Fruit fly (Drosophila melanogaster) whole organism: ENCODE data around the gene ph-d.

Experiments
- CG8478 ChIP-seq: fragments of >200 bp; optimal IDR thresholded peaks from 2 replicates; lab custom pipeline; 2018; ENCODE audit warnings: inconsistent platforms
- Dll ChIP-seq: fragments of >200 bp; optimal IDR thresholded peaks from 2 replicates; lab custom pipeline; 2017
- EcR ChIP-seq, 2 experiments: fragments of >200 bp; optimal IDR thresholded peaks; 2 replicates each; lab custom pipeline; 2017; ENCODE audit warnings: missing biosample characterization in 2 of 2, missing genetic modification characterization in 2 of 2, missing genetic modification reagents in 2 of 2
- pan ChIP-seq: fragments of >200 bp; optimal IDR thresholded peaks from 2 replicates; lab custom pipeline; 2017
- psq ChIP-seq: fragments of >200 bp; optimal IDR thresholded peaks from 2 replicates; lab custom pipeline; 2017
- usp ChIP-seq: fragments of >200 bp; optimal IDR thresholded peaks from 2 replicates; lab custom pipeline; 2017; ENCODE audit warnings: missing biosample characterization, missing genetic modification characterization, mixed read lengths

Gene ph-d

DNA sequence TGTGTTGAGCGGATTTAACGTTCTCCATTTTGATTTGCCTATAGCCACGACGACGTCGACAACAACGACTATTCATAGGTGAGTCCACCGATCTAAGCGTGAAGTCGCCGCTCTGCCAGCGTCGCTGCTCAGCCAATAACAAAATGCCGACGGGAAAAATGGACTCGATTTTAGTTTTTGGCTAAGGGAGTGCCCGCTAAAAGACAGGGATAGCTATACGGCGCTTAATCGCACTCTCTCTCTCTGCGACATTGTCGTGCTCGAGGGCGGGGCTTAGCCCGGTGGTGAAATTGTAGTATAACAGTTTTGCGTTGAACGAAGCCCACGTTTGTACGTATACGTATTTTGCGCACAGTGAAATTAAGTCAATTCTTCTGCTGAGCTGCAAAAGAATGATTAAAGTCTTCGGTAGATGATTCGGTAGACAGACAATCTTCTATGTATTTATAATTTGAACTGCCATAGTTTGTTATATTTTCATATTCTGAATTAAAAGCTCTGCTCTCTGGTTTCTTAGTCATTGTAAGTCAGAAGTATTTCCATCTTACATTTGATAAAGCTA lies 2.5 kb upstream of the ph-d start:
- TF ChIP-seq psq (lab: Kevin White, UChicago): no peak
- TF ChIP-seq EcR (GFP tag; optimal IDR thresholded peaks at IDR 0.05; lab: Kevin White, UChicago): no peak
- TF ChIP-seq Dll: no peak
- no peak for TF ChIP-seq usp
- TF ChIP-seq CG8478 (lab: Kevin White, UChicago): peak; percentile 10
- TF ChIP-seq pan (lab: Kevin White, UChicago): no peak

DNA sequence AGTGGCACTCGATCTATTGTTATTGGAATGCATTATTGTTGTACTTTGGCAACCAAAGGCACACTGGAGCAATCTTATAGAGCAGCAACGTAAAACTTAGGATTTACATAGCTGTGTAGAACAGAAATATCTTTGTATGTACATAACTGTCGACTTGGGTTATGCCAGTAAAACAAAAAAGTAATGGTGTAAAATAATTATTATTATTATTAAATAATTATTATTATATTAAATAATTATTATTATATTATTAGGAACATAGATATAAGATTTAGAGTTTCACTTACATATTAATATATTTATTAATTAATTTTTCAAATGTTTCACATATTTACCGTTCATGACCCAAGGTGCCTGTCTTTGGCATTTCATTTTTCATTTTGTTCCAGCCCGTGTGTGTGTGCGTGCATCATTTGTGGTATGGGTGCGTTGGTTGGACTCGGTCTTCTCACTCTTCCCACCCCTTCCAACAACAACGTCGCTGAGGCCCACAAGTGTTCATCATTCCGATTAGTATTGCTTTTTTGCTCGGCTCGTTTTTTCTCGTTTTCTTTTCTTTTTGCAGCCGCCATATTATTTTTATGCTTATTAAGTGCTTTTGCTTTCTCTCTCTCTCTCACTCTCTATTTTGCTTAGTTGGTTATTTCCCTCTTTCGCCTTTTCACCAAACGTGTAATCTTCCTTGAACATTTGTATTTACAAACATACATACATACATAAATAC lies 1.0 kb upstream of the ph-d start:
- TF ChIP-seq Dll (no peak), usp (no peak), psq (lab: Kevin White, UChicago) (no peak), EcR (GFP tag; optimal IDR thresholded peaks at IDR 0.05; lab: Kevin White, UChicago) (no peak), CG8478 (lab: Kevin White, UChicago) (no peak), pan (lab: Kevin White, UChicago) (no peak)

DNA sequence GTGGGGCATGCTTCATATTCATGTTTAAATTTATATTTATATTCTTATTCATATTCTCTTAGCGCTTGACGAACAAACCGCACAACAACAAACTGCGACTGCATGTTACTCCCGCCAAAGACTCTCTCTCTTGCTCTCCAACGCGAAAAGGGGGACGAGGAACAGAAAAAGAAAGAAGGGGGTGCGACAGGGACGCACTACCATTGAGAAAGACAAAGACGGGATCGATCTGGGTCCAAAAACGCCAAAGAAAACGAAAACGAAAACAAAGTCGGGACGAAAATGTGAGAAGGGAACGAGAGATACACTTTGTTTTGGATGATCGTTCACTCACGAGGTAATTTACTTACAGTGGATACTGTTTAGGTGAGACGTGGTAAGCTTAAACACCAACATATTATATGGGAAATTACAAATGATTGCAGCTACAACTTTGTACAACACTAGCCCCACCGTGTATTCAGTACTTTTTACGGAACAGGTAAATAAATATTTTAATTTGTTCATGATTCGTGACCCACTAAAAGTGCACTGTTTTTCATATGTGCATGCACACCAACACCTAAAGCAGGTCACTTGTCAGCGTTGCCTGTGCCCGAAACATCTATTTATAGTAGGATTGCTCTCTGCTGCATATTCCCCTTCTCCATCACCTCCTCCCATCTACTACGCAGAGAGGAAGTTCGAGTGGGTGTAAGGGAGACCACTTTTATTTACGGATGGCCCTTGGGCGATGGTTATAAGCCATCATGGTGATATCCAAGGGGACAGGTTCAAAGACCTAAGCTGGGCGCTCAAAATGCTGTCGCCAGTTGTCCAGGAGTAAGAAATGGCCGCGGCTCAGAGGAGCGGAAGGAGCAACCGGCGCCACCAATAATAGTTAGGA lies 1.1 kb downstream of the ph-d start:
- TF ChIP-seq Dll (no peak), CG8478 (lab: Kevin White, UChicago) (no peak), pan (lab: Kevin White, UChicago) (no peak), psq (lab: Kevin White, UChicago) (no peak), EcR (GFP tag; optimal IDR thresholded peaks at IDR 0.05; lab: Kevin White, UChicago) (no peak), usp (no peak)

DNA sequence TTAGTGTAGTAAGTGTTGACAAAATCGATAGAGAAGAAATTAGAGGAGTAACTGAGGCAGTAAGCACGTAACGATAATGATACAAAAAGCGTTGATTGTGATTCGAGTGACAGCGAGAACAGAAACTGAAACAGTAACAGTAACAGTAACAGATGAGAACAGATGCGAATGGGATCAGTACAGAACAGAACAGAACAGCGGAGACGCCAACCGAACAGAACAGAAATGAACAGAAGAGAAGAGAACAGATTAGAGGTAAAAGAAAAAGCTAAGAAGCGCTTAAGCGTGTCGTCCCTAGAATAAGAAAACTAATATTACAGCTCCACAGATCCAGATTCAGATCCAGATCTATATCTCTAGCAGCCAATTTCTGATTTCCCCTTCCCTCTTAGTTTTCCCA lies 10.4 kb downstream of the ph-d start:
- TF ChIP-seq EcR (GFP tag; optimal IDR thresholded peaks at IDR 0.05; lab: Kevin White, UChicago) (no peak), Dll (no peak), psq (lab: Kevin White, UChicago) (no peak), pan (lab: Kevin White, UChicago) (no peak), CG8478 (lab: Kevin White, UChicago) (no peak), usp (no peak)

DNA sequence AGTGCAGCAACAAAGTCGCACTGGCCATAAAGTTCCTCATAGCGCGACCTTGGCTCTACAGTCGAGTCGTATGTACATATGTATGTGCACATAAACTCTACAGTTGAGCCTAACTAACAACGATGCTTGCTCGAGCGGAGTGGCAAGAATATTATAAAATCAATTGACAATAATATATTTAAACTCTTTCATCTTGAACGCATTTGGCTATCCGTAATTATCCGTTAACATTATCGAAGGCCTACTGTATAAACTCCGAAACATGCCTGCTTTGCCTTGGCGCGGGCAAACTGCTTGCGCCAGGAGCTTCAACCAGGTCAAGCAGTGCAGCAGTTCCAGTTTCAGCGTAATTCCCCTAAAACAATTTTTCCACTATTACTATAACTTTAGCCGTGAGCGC lies 14.4 kb downstream of the ph-d start:
- no peak for TF ChIP-seq CG8478 (lab: Kevin White, UChicago)
- no peak for TF ChIP-seq pan (lab: Kevin White, UChicago)
- no peak for TF ChIP-seq EcR (GFP tag; optimal IDR thresholded peaks at IDR 0.05; lab: Kevin White, UChicago)

DNA sequence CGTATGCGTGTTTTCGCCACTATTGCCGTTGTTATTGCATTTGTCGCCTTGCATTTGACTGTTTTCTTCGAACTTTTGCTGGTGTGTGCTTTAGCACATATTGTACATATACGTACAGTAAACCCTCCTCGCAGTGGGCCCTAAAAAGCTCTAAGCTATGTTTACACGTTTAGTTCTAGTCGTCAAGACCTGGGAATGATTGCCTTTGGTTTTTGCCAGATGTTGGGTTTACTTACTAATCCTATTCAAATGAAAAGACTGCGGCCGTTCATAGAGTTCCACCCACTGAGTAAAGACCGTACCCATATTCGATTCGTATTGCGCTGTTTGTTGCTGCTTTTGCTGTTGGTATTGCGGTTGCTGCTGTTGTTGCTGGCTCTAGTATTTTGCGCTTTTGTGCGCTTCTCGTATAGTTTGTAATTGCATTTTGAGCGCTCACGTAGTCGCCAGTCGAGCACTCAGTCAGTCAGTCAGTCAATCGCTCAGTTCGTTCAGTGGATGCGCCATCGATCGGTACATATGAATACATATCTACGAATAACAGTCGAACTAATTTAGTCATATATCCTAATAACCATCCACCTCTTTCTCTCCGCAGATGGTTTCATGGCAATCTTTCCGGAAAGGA lies 15.2 kb downstream of the ph-d start:
- no peak for TF ChIP-seq CG8478 (lab: Kevin White, UChicago)
- no peak for TF ChIP-seq EcR (GFP tag; optimal IDR thresholded peaks at IDR 0.05; lab: Kevin White, UChicago)
- no peak for TF ChIP-seq usp
- no peak for TF ChIP-seq pan (lab: Kevin White, UChicago)
- TF ChIP-seq Dll: no peak
- TF ChIP-seq psq (lab: Kevin White, UChicago): no peak

DNA sequence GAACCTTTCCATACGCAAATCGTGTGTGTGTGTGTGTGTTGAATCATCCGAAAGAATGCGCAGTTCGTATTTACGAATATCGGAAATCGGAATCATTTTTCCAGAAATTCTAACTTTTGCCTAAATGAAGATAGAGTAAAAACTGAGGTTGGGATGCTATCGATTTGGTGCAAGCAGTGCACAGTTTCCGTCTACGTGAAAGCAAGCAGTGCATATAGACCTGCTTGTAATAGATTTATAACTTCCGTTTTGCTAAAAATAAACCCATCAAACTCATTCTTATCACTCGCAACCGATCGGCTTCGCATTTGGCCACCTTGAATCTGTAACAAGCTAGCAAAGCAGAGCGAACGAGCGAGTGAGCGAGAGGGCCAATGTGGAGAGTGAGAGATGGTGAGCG lies 16.7 kb downstream of the ph-d start:
- no peak for TF ChIP-seq usp
- no peak for TF ChIP-seq psq (lab: Kevin White, UChicago)
- TF ChIP-seq CG8478 (lab: Kevin White, UChicago): no peak
- TF ChIP-seq EcR (GFP tag; optimal IDR thresholded peaks at IDR 0.05; lab: Kevin White, UChicago): no peak
- TF ChIP-seq pan (lab: Kevin White, UChicago): no peak
- no peak for TF ChIP-seq Dll

DNA sequence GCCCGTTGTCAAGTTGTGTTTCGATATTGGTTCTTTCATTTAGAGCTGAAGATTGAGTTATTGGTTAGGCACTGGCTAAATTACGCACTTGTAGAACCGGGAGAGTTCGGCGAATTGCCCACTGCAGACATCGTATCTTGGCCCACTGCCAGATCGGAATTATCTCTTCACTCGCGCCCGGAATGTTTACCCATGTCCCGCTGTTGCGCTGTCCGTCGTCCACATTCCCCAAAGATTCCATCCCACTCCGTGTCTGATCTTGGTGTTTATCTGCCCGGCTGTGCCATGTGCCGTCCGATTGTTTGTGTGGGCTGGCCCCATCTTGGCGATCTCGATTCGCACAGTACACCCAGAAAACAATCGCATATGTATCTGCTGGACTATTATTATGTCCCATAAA lies 18.7 kb downstream of the ph-d start:
- no peak for TF ChIP-seq psq (lab: Kevin White, UChicago)
- no peak for TF ChIP-seq EcR (GFP tag; optimal IDR thresholded peaks at IDR 0.05; lab: Kevin White, UChicago)
- TF ChIP-seq CG8478 (lab: Kevin White, UChicago): no peak
- TF ChIP-seq Dll: no peak

DNA sequence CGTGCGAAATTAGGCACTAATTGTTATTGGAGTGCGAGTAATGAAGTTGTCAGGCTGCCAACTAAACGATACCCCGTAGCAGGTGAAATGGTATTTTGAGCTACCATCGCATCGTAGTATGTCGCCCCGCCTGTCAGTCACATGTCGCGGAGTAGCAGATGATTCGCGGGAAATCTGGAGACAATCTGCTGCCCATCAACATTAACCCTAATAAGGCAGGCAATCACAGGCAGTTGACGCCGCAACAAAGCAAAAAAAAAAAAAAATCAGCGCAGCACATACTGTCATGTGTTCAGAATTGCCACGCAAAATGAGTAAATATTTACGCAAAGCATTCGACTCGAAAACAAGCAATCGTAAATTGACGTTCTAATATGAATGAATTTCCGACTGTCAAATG lies 19.2 kb downstream of the ph-d start:
- TF ChIP-seq CG8478 (lab: Kevin White, UChicago): no peak
- TF ChIP-seq Dll: no peak
- TF ChIP-seq pan (lab: Kevin White, UChicago): no peak
- TF ChIP-seq psq (lab: Kevin White, UChicago): no peak
- no peak for TF ChIP-seq usp
- TF ChIP-seq EcR (GFP tag; optimal IDR thresholded peaks at IDR 0.05; lab: Kevin White, UChicago): no peak

DNA sequence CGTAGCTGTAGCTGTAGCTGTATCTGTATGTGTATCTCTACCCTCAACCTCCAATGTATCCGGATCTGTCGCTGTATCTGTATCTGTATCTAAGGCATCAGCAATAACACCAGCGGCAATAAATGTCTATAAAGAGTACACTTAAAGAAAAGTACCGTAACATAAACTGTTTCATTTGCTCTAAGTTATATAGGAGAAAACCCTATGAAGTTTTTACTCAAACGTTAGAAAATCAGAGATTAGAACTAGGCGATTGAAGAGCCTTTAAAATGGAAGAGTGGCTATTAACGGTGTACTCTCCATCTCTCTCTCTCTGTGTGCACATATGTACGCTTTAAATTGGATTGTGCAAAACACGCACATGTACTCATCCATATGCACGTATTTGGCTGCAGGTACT lies 24.8 kb downstream of the ph-d start:
- TF ChIP-seq EcR (GFP tag; optimal IDR thresholded peaks at IDR 0.05; lab: Kevin White, UChicago) (no peak), pan (lab: Kevin White, UChicago) (no peak), usp (no peak), Dll (no peak), CG8478 (lab: Kevin White, UChicago) (no peak), psq (lab: Kevin White, UChicago) (no peak)

DNA sequence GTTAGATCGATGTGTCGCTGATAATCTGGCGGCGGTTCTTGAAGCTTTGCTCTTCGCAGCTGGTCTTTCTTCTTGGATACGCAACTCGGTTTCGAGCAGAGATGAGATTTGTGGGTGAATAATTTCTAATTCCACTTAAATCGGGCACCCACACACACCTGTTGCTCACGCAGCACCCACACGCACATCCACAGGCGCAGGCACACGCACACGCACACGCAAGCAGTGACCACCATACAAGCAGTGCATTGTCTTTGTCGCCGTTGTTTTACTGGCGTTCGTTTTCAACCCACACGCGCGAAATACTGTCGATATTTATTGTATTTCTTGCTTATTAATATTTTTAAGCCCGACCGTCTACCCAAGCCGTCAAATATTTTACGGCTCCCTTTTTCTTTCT lies 26.7 kb downstream of the ph-d start:
- TF ChIP-seq psq (lab: Kevin White, UChicago) (no peak), usp (no peak)
